Worm (Caenorhabditis elegans) whole organism, L4 larva: ENCODE measurements around the gene T05C12.15.

Experiments used
- D1046.2 ChIP-seq: fragments of 200-800 bp; sonication (Bioruptor generic); IDR thresholded peaks from 2 replicates; pipeline ENCODE4 v1.3.6; 2022; ENCODE audit warnings: missing genetic modification characterization, missing compliant biosample characterization
- F10B5.3 ChIP-seq: sonication (generic microtip); optimal IDR thresholded peaks from 2 replicates; lab custom pipeline; 2016; ENCODE audit warnings: mild to moderate bottlenecking, missing genetic modification characterization, missing compliant biosample characterization
- F26F4.8 ChIP-seq: fragments of 200-800 bp; sonication (Bioruptor generic); conservative IDR thresholded peaks from 2 replicates; pipeline ENCODE4 v1.3.6; 2022; ENCODE audit warnings: missing genetic modification characterization, missing compliant biosample characterization
- F37D6.2 ChIP-seq: sonication (generic microtip); optimal IDR thresholded peaks from 2 replicates; lab custom pipeline; 2016; ENCODE audit warnings: mild to moderate bottlenecking, missing genetic modification characterization, missing compliant biosample characterization
- T26A8.4 ChIP-seq: fragments of 200-800 bp; sonication (Bioruptor generic); IDR thresholded peaks from 2 replicates; pipeline ENCODE4 v1.3.6; 2022; ENCODE audit warnings: missing genetic modification characterization, missing compliant biosample characterization
- Y5F2A.4 ChIP-seq: fragments of 200-800 bp; sonication (Bioruptor generic); optimal IDR thresholded peaks from 2 replicates; lab custom pipeline; 2018; ENCODE audit warnings: mild to moderate bottlenecking, missing genetic modification characterization, missing compliant biosample characterization
- ZK546.5 ChIP-seq, 2 experiments: sonication (generic microtip); optimal IDR thresholded peaks; 2 replicates each; lab custom pipeline; 2017; ENCODE audit warnings: missing biosample characterization in 2 of 2, missing genetic modification characterization in 2 of 2
- attf-4 ChIP-seq: sonication (generic microtip); optimal IDR thresholded peaks from 3 replicates; lab custom pipeline; 2017; ENCODE audit warnings: missing biosample characterization, missing genetic modification characterization
- cey-2 ChIP-seq: sonication (generic microtip); optimal IDR thresholded peaks from 3 replicates; lab custom pipeline; 2017; ENCODE audit warnings: missing genetic modification characterization, mild to moderate bottlenecking, missing compliant biosample characterization, antibody characterized with exemption, borderline replicate concordance; ENCODE audit not compliant: insufficient read depth
- ctbp-1 ChIP-seq: fragments of 200-800 bp; sonication (Bioruptor generic); IDR thresholded peaks from 2 replicates; pipeline ENCODE4 v1.3.6; 2022; ENCODE audit warnings: missing genetic modification reagents, missing genetic modification characterization, missing compliant biosample characterization
- daf-12 ChIP-seq: fragments of 150-350 bp; optimal IDR thresholded peaks from 2 replicates; lab custom pipeline; 2014; ENCODE audit warnings: missing biosample characterization, missing genetic modification reagents, missing genetic modification characterization
- daf-16 ChIP-seq, 3 experiments: sonication (generic microtip); optimal IDR thresholded peaks; 2 replicates each; lab custom pipeline; 2016 to 2017; ENCODE audit warnings: missing genetic modification characterization in 3 of 3, missing genetic modification reagents in 3 of 3, mild to moderate bottlenecking in 2 of 3, missing compliant biosample characterization in 2 of 3, missing biosample characterization in 1 of 3, moderate library complexity in 1 of 3
- dmd-8 ChIP-seq: fragments of 200-800 bp; sonication (Bioruptor generic); IDR thresholded peaks from 2 replicates; pipeline ENCODE4 v1.3.6; 2022; ENCODE audit warnings: missing genetic modification characterization, missing compliant biosample characterization
- dpl-1 ChIP-seq: fragments of 150-350 bp; optimal IDR thresholded peaks from 2 replicates; lab custom pipeline; 2014; ENCODE audit warnings: missing biosample characterization, missing genetic modification reagents, missing genetic modification characterization
- dve-1 ChIP-seq: sonication (generic microtip); optimal IDR thresholded peaks from 2 replicates; lab custom pipeline; 2017; ENCODE audit warnings: antibody characterized with exemption, mild to moderate bottlenecking, missing genetic modification characterization, missing compliant biosample characterization; ENCODE audit not compliant: insufficient read depth
- egl-27 ChIP-seq: sonication (generic microtip); optimal IDR thresholded peaks from 3 replicates; lab custom pipeline; 2017; ENCODE audit warnings: missing biosample characterization, missing genetic modification reagents, missing genetic modification characterization
- egl-43 ChIP-seq: fragments of 200-800 bp; sonication (Bioruptor generic); IDR thresholded peaks from 2 replicates; pipeline ENCODE4 v1.3.6; 2022; ENCODE audit warnings: missing genetic modification reagents, missing genetic modification characterization, missing compliant biosample characterization
- gei-8 ChIP-seq: fragments of 200-800 bp; sonication (Bioruptor generic); optimal IDR thresholded peaks from 2 replicates; lab custom pipeline; 2018; ENCODE audit warnings: mild to moderate bottlenecking, missing genetic modification characterization, missing compliant biosample characterization
- lim-7 ChIP-seq: fragments of 200-800 bp; sonication (Bioruptor generic); IDR thresholded peaks from 2 replicates; pipeline ENCODE4 v1.3.6; 2022; ENCODE audit warnings: missing genetic modification characterization, missing compliant biosample characterization
- lin-1 ChIP-seq: fragments of 200-800 bp; sonication (Bioruptor generic); IDR thresholded peaks from 2 replicates; pipeline ENCODE4 v1.3.6; 2022; ENCODE audit warnings: missing genetic modification reagents, missing genetic modification characterization, missing compliant biosample characterization
- lin-13 ChIP-seq: fragments of 150-350 bp; optimal IDR thresholded peaks from 2 replicates; lab custom pipeline; 2014; ENCODE audit warnings: missing biosample characterization, missing genetic modification reagents, missing genetic modification characterization
- lin-39 ChIP-seq: fragments of 150-350 bp; optimal IDR thresholded peaks from 2 replicates; lab custom pipeline; 2014; ENCODE audit warnings: missing biosample characterization, missing genetic modification reagents, missing genetic modification characterization
- lir-3 ChIP-seq: sonication (generic microtip); optimal IDR thresholded peaks from 2 replicates; lab custom pipeline; 2016; ENCODE audit warnings: mild to moderate bottlenecking, missing genetic modification characterization, missing compliant biosample characterization
- lsy-2 ChIP-seq, 2 experiments: fragments of 150-350 bp in 1 of 2; sonication (generic microtip) in 1 of 2; optimal IDR thresholded peaks; 2 replicates each; lab custom pipeline; 2014 to 2017; ENCODE audit warnings: missing biosample characterization in 2 of 2, missing genetic modification characterization in 2 of 2
- madf-9 ChIP-seq: fragments of 200-800 bp; sonication (Bioruptor generic); conservative IDR thresholded peaks from 2 replicates; pipeline ENCODE4 v1.3.6; 2022; ENCODE audit warnings: missing genetic modification reagents, missing genetic modification characterization, missing compliant biosample characterization
- mdl-1 ChIP-seq, 2 experiments: fragments of 150-350 bp in 1 of 2; sonication (generic microtip) in 1 of 2; optimal IDR thresholded peaks; 2 replicates each; lab custom pipeline; 2014 to 2017; ENCODE audit warnings: missing biosample characterization in 2 of 2, missing genetic modification characterization in 2 of 2
- mep-1 ChIP-seq: fragments of 150-350 bp; sonication (generic microtip); optimal IDR thresholded peaks from 3 replicates; lab custom pipeline; 2014; ENCODE audit warnings: missing biosample characterization, missing genetic modification characterization
- mes-2 ChIP-seq: sonication (generic microtip); optimal IDR thresholded peaks from 2 replicates; lab custom pipeline; 2016; ENCODE audit warnings: missing genotype, mild to moderate bottlenecking, missing genetic modification characterization, missing compliant biosample characterization; ENCODE audit not compliant: poor library complexity, severe bottlenecking
- mxl-2 ChIP-seq: fragments of 200-800 bp; sonication (Bioruptor generic); conservative IDR thresholded peaks from 2 replicates; pipeline ENCODE4 v1.3.6; 2022; ENCODE audit warnings: missing genetic modification reagents, missing genetic modification characterization, missing compliant biosample characterization
- mxl-3 ChIP-seq: fragments of 200-800 bp; sonication (Bioruptor generic); optimal IDR thresholded peaks from 2 replicates; lab custom pipeline; 2018; ENCODE audit warnings: mild to moderate bottlenecking, missing genetic modification characterization, missing compliant biosample characterization
- nhr-237 ChIP-seq: sonication (generic microtip); optimal IDR thresholded peaks from 2 replicates; lab custom pipeline; 2017; ENCODE audit warnings: missing biosample characterization, missing genetic modification characterization
- nhr-25 ChIP-seq: sonication (generic microtip); optimal IDR thresholded peaks from 2 replicates; lab custom pipeline; 2017; ENCODE audit warnings: missing genetic modification characterization, mild to moderate bottlenecking, missing compliant biosample characterization, antibody characterized with exemption, moderate library complexity, borderline replicate concordance; ENCODE audit not compliant: insufficient read depth
- nhr-76 ChIP-seq: fragments of 150-350 bp; optimal IDR thresholded peaks from 2 replicates; lab custom pipeline; 2014; ENCODE audit warnings: missing biosample characterization, missing genetic modification characterization
- pha-4 ChIP-seq, 2 experiments: fragments of 150-350 bp in 1 of 2; fragments of 200-800 bp in 1 of 2; sonication (Bioruptor generic) in 1 of 2; IDR thresholded peaks in 1 of 2; optimal IDR thresholded peaks in 1 of 2; 2 replicates each; pipeline versions ENCODE4 v1.3.6 to Lab custom; 2014 to 2022; ENCODE audit warnings: missing genetic modification characterization in 2 of 2, missing genetic modification reagents in 2 of 2, missing biosample characterization in 1 of 2, missing compliant biosample characterization in 1 of 2
- pqm-1 ChIP-seq: sonication (generic microtip); optimal IDR thresholded peaks from 2 replicates; lab custom pipeline; 2017; ENCODE audit warnings: missing biosample characterization, missing genetic modification characterization
- rbr-2 ChIP-seq: sonication (generic microtip); optimal IDR thresholded peaks from 2 replicates; lab custom pipeline; 2016; ENCODE audit warnings: missing genotype, missing genetic modification characterization, missing compliant biosample characterization
- sdz-12 ChIP-seq: fragments of 200-800 bp; sonication (Bioruptor generic); optimal IDR thresholded peaks from 2 replicates; lab custom pipeline; 2018; ENCODE audit warnings: mild to moderate bottlenecking, missing genetic modification characterization, missing compliant biosample characterization
- skn-1 ChIP-seq: fragments of 150-350 bp; optimal IDR thresholded peaks from 2 replicates; lab custom pipeline; 2014; ENCODE audit warnings: missing biosample characterization, missing genetic modification characterization
- snpc-1.2 ChIP-seq: fragments of 200-800 bp; sonication (Bioruptor generic); IDR thresholded peaks from 2 replicates; pipeline ENCODE4 v1.3.6; 2022; ENCODE audit warnings: missing genetic modification reagents, missing genetic modification characterization, missing compliant biosample characterization
- spr-1 ChIP-seq: sonication (generic microtip); optimal IDR thresholded peaks from 2 replicates; lab custom pipeline; 2016; ENCODE audit warnings: mild to moderate bottlenecking, missing genetic modification characterization, missing compliant biosample characterization
- unc-130 ChIP-seq: sonication (generic microtip); optimal IDR thresholded peaks from 2 replicates; lab custom pipeline; 2016; ENCODE audit warnings: missing genetic modification reagents, missing genetic modification characterization, missing compliant biosample characterization
- unc-62 ChIP-seq, 3 experiments: fragments of 150-350 bp in 1 of 3; sonication (generic microtip); optimal IDR thresholded peaks in 2 of 3; peaks in 1 of 3; 1 replicate in 1 of 3; 2 replicates in 2 of 3; lab custom pipeline; 2014 to 2017; ENCODE audit warnings: missing biosample characterization in 3 of 3, missing genetic modification characterization in 3 of 3, missing genetic modification reagents in 3 of 3, missing genotype in 1 of 3
- vab-7 ChIP-seq: fragments of 200-800 bp; sonication (Bioruptor generic); IDR thresholded peaks from 2 replicates; pipeline ENCODE4 v1.3.6; 2022; ENCODE audit warnings: missing genetic modification reagents, missing genetic modification characterization, missing compliant biosample characterization
- zfp-2 ChIP-seq: sonication (generic microtip); optimal IDR thresholded peaks from 2 replicates; lab custom pipeline; 2016; ENCODE audit warnings: mild to moderate bottlenecking, missing genetic modification characterization, missing compliant biosample characterization
- zip-11 ChIP-seq: fragments of 200-800 bp; sonication (Bioruptor generic); IDR thresholded peaks from 2 replicates; pipeline ENCODE4 v1.3.6; 2022; ENCODE audit warnings: missing genetic modification characterization, missing compliant biosample characterization

Gene T05C12.15

DNA sequence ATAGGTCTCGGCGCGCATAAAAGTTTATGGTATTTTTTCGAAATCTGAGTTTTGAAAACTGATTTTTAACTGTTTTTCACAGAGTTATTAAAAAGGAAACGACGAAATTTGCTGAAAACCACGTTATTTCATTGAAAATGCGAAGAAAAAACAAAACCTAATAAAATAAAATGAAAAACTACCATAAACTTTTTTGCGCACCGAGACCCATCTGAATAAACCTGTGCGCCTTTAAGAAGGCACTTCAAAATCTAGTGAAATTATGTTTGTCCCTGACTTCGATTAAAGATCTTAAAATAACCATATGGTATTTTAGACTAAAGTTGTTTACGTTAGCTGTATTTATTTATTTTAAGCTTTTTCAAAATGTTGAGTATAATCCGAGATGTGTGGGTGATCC is 41.6 kb upstream of the T05C12.15 start:
- no peak for TF ChIP-seq lin-13 (GFP tag; lab: Kevin White, UChicago)
- TF ChIP-seq T26A8.4 (GFP tag; lab: Robert Waterston, UW): no peak
- no peak for TF ChIP-seq cey-2 (tag; lab: Kevin White, UChicago)
- TF ChIP-seq, all 104 proteins: peak for 0

DNA sequence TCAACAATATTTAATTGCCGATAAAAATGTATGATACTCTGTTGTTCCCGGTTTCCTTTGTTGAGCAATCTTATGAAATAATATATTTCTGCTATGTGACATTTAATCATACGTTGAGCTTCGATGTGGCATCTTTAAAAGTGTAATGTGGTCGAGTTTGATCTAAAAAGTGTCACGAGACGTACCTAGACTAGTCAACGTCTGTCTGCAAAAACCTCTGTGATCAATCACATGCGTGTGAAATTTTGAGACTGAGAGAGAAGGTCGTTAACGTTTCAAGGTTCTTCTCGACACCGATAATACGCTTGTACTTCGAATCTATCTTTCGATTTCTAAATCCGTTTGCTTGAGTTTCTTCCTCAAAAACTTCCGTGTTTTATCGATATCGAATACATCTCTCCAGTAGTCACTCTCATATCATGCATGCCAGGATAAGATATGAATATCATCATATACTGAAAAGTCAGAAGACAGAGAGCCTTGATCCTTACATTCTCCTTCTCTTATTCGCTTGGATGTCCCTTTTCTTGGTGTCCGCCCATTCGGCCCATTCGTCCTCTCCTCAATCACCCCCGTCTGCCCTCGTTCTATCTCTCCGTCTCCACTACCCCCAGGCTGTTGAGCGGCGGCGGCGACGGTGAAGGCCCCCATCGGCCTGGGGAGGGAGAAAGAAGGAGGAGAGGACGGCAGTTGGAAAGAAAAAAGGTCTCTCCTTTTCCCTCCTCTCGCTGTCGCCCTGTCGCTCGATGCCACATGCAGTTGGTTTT is 40.9 kb upstream of the T05C12.15 start:
- TF ChIP-seq nhr-76 (tag; lab: Kevin White, UChicago): no peak
- TF ChIP-seq mxl-3 (GFP tag; lab: Kevin White, UChicago): peak; percentile 74
- peak; percentile 7 for TF ChIP-seq F10B5.3 (tag; lab: Kevin White, UChicago)
- no peak for TF ChIP-seq lir-3
- peak; percentile 70; the same call in 1 of the 2 replicates for TF ChIP-seq pha-4 (GFP tag; IDR thresholded peaks at IDR 0.05; lab: Robert Waterston, UW)
- no peak for TF ChIP-seq pha-4 (tag; optimal IDR thresholded peaks at IDR 0.05; lab: Kevin White, UChicago)
- TF ChIP-seq lin-39 (tag; lab: Kevin White, UChicago): no peak
- TF ChIP-seq gei-8 (GFP tag; lab: Kevin White, UChicago): no peak
- TF ChIP-seq ctbp-1 (GFP tag; lab: Robert Waterston, UW): peak; percentile 64
- TF ChIP-seq daf-12: no peak
- no peak for TF ChIP-seq skn-1 (tag; lab: Kevin White, UChicago)
- no peak for TF ChIP-seq egl-27 (tag; lab: Kevin White, UChicago)
- no peak for TF ChIP-seq zip-11 (GFP tag; lab: Robert Waterston, UW)
- no peak for TF ChIP-seq F26F4.8 (GFP tag; lab: Robert Waterston, UW)
- TF ChIP-seq Y5F2A.4 (GFP tag; lab: Kevin White, UChicago): no peak
- peak; percentile 72 for TF ChIP-seq egl-43 (GFP tag; lab: Robert Waterston, UW)
- no peak for TF ChIP-seq snpc-1.2 (GFP tag; lab: Robert Waterston, UW)
- peak in 1 of 2 experiments; percentile 63 for TF ChIP-seq mdl-1 (tag; optimal IDR thresholded peaks at IDR 0.05; lab: Kevin White, UChicago)
- TF ChIP-seq attf-4 (tag; lab: Kevin White, UChicago): no peak
- TF ChIP-seq ZK546.5 (tag; optimal IDR thresholded peaks at IDR 0.05; lab: Kevin White, UChicago): no peak
- peak; percentile 8 for TF ChIP-seq F37D6.2
- no peak for TF ChIP-seq mep-1 (tag; lab: Kevin White, UChicago)
- TF ChIP-seq mxl-2 (GFP tag; lab: Robert Waterston, UW): no peak
- no peak for TF ChIP-seq nhr-237 (tag; lab: Kevin White, UChicago)
- TF ChIP-seq madf-9 (GFP tag; lab: Robert Waterston, UW): no peak
- peak; percentile 55 for TF ChIP-seq rbr-2 (tag; lab: Kevin White, UChicago)
- peak; percentile 30 for TF ChIP-seq dpl-1 (GFP tag; lab: Kevin White, UChicago)
- no peak for TF ChIP-seq spr-1 (tag; lab: Kevin White, UChicago)
- no peak for TF ChIP-seq D1046.2 (GFP tag; lab: Robert Waterston, UW)
- peak in 1 of 2 experiments; percentile 96 for TF ChIP-seq unc-62 (GFP tag; optimal IDR thresholded peaks at IDR 0.05 in 1 of 2; lab: Kevin White, UChicago)
- TF ChIP-seq unc-62 (tag; optimal IDR thresholded peaks at IDR 0.05; lab: Kevin White, UChicago): no peak
- TF ChIP-seq pqm-1: no peak
- TF ChIP-seq dve-1 (tag; lab: Kevin White, UChicago): peak; percentile 65
- TF ChIP-seq lsy-2 (tag; optimal IDR thresholded peaks at IDR 0.05; lab: Kevin White, UChicago): peak; percentile 34 to 61
- TF ChIP-seq nhr-25: no peak
- 0 out of 2 replicates have a peak, but pooled peaks have one; percentile 48 for TF ChIP-seq dmd-8 (GFP tag; lab: Robert Waterston, UW)
- peak; percentile 66 for TF ChIP-seq mes-2 (tag; lab: Kevin White, UChicago)
- peak; percentile 0 for TF ChIP-seq lin-13 (GFP tag; lab: Kevin White, UChicago)
- TF ChIP-seq vab-7 (GFP tag; lab: Robert Waterston, UW): no peak
- no peak for TF ChIP-seq zfp-2 (tag; lab: Kevin White, UChicago)
- peak in 1 of 2 experiments; percentile 30 for TF ChIP-seq daf-16 (GFP tag; optimal IDR thresholded peaks at IDR 0.05; lab: Kevin White, UChicago)
- peak; percentile 7 for TF ChIP-seq daf-16 (tag; optimal IDR thresholded peaks at IDR 0.05; lab: Kevin White, UChicago)
- TF ChIP-seq sdz-12 (GFP tag; lab: Kevin White, UChicago): no peak
- no peak for TF ChIP-seq unc-130 (GFP tag; lab: Kevin White, UChicago)
- TF ChIP-seq lin-1: 0 out of 2 replicates have a peak, but pooled peaks have one; percentile 33
- no peak for TF ChIP-seq lim-7 (GFP tag; lab: Robert Waterston, UW)
